Fruit fly (Drosophila melanogaster): Measurements from ENCODE around the gene CG31642.

CG31642 gene

DNA sequence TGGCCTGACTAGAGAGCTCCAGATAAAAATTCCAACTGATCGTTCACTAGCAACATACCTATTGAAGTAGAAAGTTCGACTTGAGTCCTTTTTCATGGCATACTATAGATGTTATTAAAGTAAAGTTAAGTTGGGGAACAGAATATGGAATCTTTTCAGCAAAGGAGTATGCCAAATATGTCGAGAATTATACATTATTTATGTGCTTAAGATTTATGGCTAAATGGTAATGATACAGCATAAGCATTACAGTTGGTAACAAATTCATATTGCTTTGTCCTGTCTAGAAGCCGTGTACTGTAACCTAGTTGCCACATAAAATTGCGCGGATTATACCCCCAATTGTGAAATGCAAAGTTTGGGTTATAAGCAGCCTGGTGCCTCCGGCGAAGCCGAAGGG lies 36.7 kb downstream of the CG31642 start, which contains the start of gene CG31639:
TSS of gene CG31639 (minus strand) at position 101 of the 400 bp plus-strand sequence.
- TF ChIP-seq CG32006 (GFP tag; optimal IDR thresholded peaks at IDR 0.05) (no peak), Smox (GFP tag; optimal IDR thresholded peaks at IDR 0.05) (no peak), Eip75B (GFP tag; optimal IDR thresholded peaks at IDR 0.05) (no peak), CG8632 (GFP tag; optimal IDR thresholded peaks at IDR 0.05) (no peak), CG15336 (GFP tag; IDR thresholded peaks at IDR 0.05) (no peak), dac (GFP tag; optimal IDR thresholded peaks at IDR 0.05) (no peak), Hr39 (GFP tag; optimal IDR thresholded peaks at IDR 0.05) (no peak), esn (GFP tag; optimal IDR thresholded peaks at IDR 0.05) (no peak), topi (GFP tag; optimal IDR thresholded peaks at IDR 0.05) (no peak), Met (GFP tag; optimal IDR thresholded peaks at IDR 0.05) (no peak), Ets96B (tag; optimal IDR thresholded peaks at IDR 0.05) (no peak), svp (GFP tag) (no peak), vri (GFP tag; optimal IDR thresholded peaks at IDR 0.05) (no peak), fd85E (GFP tag; optimal IDR thresholded peaks at IDR 0.05) (no peak), CG9139 (GFP tag; optimal IDR thresholded peaks at IDR 0.05) (no peak), OdsH (GFP tag; optimal IDR thresholded peaks at IDR 0.05) (no peak), CG8119 (GFP tag; IDR thresholded peaks at IDR 0.05) (no peak)

dm6 chr2L:6160100-6160499 lies 41.8 kb downstream of the CG31642 start, which contains the start of gene CG13989:
Gene CG13989 (plus strand): TSS chr2L:6160400.
- TF ChIP-seq CG10631 (GFP tag; optimal IDR thresholded peaks at IDR 0.05), result no peak
- no peak for TF ChIP-seq OdsH (GFP tag; optimal IDR thresholded peaks at IDR 0.05)
- TF ChIP-seq Met (GFP tag; optimal IDR thresholded peaks at IDR 0.05), result no peak
- no peak for TF ChIP-seq Sox102F (GFP tag; optimal IDR thresholded peaks at IDR 0.05)
- no peak for TF ChIP-seq net (GFP tag; optimal IDR thresholded peaks at IDR 0.05)
- TF ChIP-seq CG4318 (GFP tag; optimal IDR thresholded peaks at IDR 0.05), result no peak
- no peak for TF ChIP-seq lz (GFP tag; optimal IDR thresholded peaks at IDR 0.05)
- TF ChIP-seq Lpt (GFP tag; optimal IDR thresholded peaks at IDR 0.05), result no peak
- no peak for TF ChIP-seq svp (GFP tag)
- no peak for TF ChIP-seq CG10669 (GFP tag; optimal IDR thresholded peaks at IDR 0.05)
- no peak for TF ChIP-seq CG15336 (GFP tag; IDR thresholded peaks at IDR 0.05)
- no peak for TF ChIP-seq CG11902 (GFP tag; optimal IDR thresholded peaks at IDR 0.05)
- TF ChIP-seq Sox15 (GFP tag; optimal IDR thresholded peaks at IDR 0.05), result no peak
- no peak for TF ChIP-seq CG1621 (tag; optimal IDR thresholded peaks at IDR 0.05)
- TF ChIP-seq salr (GFP tag; optimal IDR thresholded peaks at IDR 0.05), result no peak
- no peak for TF ChIP-seq ss (GFP tag; optimal IDR thresholded peaks at IDR 0.05)
- no peak for TF ChIP-seq cyc (GFP tag; optimal IDR thresholded peaks at IDR 0.05)
- no peak for TF ChIP-seq dac (GFP tag; optimal IDR thresholded peaks at IDR 0.05)
- no peak for TF ChIP-seq CG3919 (GFP tag; optimal IDR thresholded peaks at IDR 0.05)

DNA sequence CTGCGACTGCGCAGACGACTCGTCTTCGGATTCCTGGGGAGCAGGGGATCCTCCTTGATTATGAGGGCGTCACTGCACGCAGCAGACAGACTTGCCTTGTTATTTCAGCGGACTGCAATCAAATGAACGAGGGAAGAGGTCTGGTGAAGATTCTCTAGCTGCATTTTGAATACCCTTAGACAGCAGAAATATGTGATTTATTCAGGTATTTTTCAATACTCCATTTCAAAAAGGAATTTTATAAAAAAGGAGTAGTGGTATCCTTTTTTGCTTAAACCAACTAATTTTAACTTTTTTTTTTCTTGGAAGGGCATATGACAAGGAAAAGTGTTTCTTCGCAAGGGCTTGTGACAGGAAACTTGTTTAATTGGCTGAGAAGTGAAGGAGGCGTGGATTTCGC lies 47.4 kb downstream of the CG31642 start:
- TF ChIP-seq CG7368 (GFP tag; optimal IDR thresholded peaks at IDR 0.05) (peak; percentile 57), CG6854 (GFP tag; optimal IDR thresholded peaks at IDR 0.05) (no peak), Lpt (GFP tag; optimal IDR thresholded peaks at IDR 0.05) (peak; percentile 35), CG1621 (tag; optimal IDR thresholded peaks at IDR 0.05) (peak; percentile 67), CG31627 (GFP tag; optimal IDR thresholded peaks at IDR 0.05) (peak; percentile 76), CG10631 (GFP tag; optimal IDR thresholded peaks at IDR 0.05) (peak; percentile 73), dsx (GFP tag; optimal IDR thresholded peaks at IDR 0.05; ENCODE audit: poor library complexity, severe bottlenecking) (peak; percentile 52), fd59A (GFP tag; optimal IDR thresholded peaks at IDR 0.05) (peak; percentile 70), lz (GFP tag; optimal IDR thresholded peaks at IDR 0.05) (peak; percentile 77), CG10669 (GFP tag; optimal IDR thresholded peaks at IDR 0.05) (peak; percentile 78), acj6 (GFP tag; optimal IDR thresholded peaks at IDR 0.05) (peak; percentile 71), Sox14 (GFP tag; optimal IDR thresholded peaks at IDR 0.05) (peak; percentile 80), CG15336 (GFP tag; IDR thresholded peaks at IDR 0.05) (no peak), CG32006 (GFP tag; optimal IDR thresholded peaks at IDR 0.05) (no peak), salr (GFP tag; optimal IDR thresholded peaks at IDR 0.05) (peak; percentile 40 to 64), achi (GFP tag; optimal IDR thresholded peaks at IDR 0.05) (peak; percentile 61), eg (GFP tag; IDR thresholded peaks at IDR 0.05) (no peak), CG11294 (GFP tag; IDR thresholded peaks at IDR 0.05) (no peak), CG3919 (GFP tag; optimal IDR thresholded peaks at IDR 0.05) (peak; percentile 75), topi (GFP tag; optimal IDR thresholded peaks at IDR 0.05) (peak; percentile 85), Sox102F (GFP tag; optimal IDR thresholded peaks at IDR 0.05) (peak; percentile 77), CG11762 (GFP tag; optimal IDR thresholded peaks at IDR 0.05; ENCODE audit: insufficient read depth) (peak; percentile 9), CG6276 (GFP tag; optimal IDR thresholded peaks at IDR 0.05) (no peak), vri (GFP tag; optimal IDR thresholded peaks at IDR 0.05) (peak; percentile 65), dac (GFP tag; optimal IDR thresholded peaks at IDR 0.05) (no peak), CG4318 (GFP tag; optimal IDR thresholded peaks at IDR 0.05) (no peak), fkh (GFP tag; optimal IDR thresholded peaks at IDR 0.05) (no peak), OdsH (GFP tag; optimal IDR thresholded peaks at IDR 0.05) (peak; percentile 74), CG8319 (GFP tag; optimal IDR thresholded peaks at IDR 0.05) (peak; percentile 53), Eip78C (GFP tag) (peak; percentile 97), ss (GFP tag; optimal IDR thresholded peaks at IDR 0.05) (peak; percentile 52 to 69), fd85E (GFP tag; optimal IDR thresholded peaks at IDR 0.05) (no peak), CG9139 (GFP tag; optimal IDR thresholded peaks at IDR 0.05) (no peak)

Data from whole organism, prepupa.